Fruit fly (Drosophila melanogaster) whole organism, wandering third instar larva: Measurements from ENCODE around the gene danr.
A peak's percentile ranks its signal among the peaks of the same experiment; 100 is the strongest.

Experiments used
- Abd-B ChIP-seq: fragments of >200 bp; optimal IDR thresholded peaks from 2 replicates; lab custom pipeline; 2017; ENCODE audit warnings: missing biosample characterization, missing genetic modification characterization
- CG32264 ChIP-seq: fragments of 200-800 bp; sonication (Bioruptor generic); optimal IDR thresholded peaks from 2 replicates; lab custom pipeline; 2016; ENCODE audit warnings: missing biosample characterization, missing genetic modification characterization
- CG9705 ChIP-seq: fragments of 200-800 bp; sonication (Bioruptor generic); optimal IDR thresholded peaks from 2 replicates; lab custom pipeline; 2018; ENCODE audit warnings: missing biosample characterization, mild to moderate bottlenecking, missing genetic modification characterization
- CrebA ChIP-seq: fragments of 200-800 bp; sonication (Bioruptor generic); optimal IDR thresholded peaks from 2 replicates; lab custom pipeline; 2016; ENCODE audit warnings: missing biosample characterization, mild to moderate bottlenecking, missing genetic modification characterization, borderline replicate concordance
- Dif ChIP-seq: fragments of 200-275, 200-300 bp; sonication (Bioruptor generic); optimal IDR thresholded peaks from 2 replicates; lab custom pipeline; 2018; ENCODE audit warnings: missing biosample characterization, missing genetic modification characterization; ENCODE audit not compliant: partially characterized antibody
- GATAd ChIP-seq: sonication (Bioruptor generic); optimal IDR thresholded peaks from 2 replicates; lab custom pipeline; 2016; ENCODE audit warnings: missing biosample characterization, missing genetic modification characterization
- Hnf4 ChIP-seq: fragments of 200-800 bp; sonication (Bioruptor generic); optimal IDR thresholded peaks from 2 replicates; lab custom pipeline; 2016; ENCODE audit warnings: missing biosample characterization, mild to moderate bottlenecking, missing genetic modification characterization
- Hr78 ChIP-seq: fragments of >200 bp; optimal IDR thresholded peaks from 2 replicates; lab custom pipeline; 2017; ENCODE audit warnings: missing biosample characterization, missing genetic modification characterization
- Hr83 ChIP-seq: fragments of 200-300 bp; sonication (Bioruptor generic); optimal IDR thresholded peaks from 2 replicates; lab custom pipeline; 2016; ENCODE audit warnings: missing biosample characterization, mild to moderate bottlenecking, missing genetic modification characterization, moderate library complexity; ENCODE audit not compliant: poor library complexity, severe bottlenecking
- Jra ChIP-seq: sonication (Bioruptor generic); optimal IDR thresholded peaks from 2 replicates; lab custom pipeline; 2016; ENCODE audit warnings: missing biosample characterization, missing genetic modification characterization
- Mio ChIP-seq: sonication (Bioruptor generic); optimal IDR thresholded peaks from 2 replicates; lab custom pipeline; 2016; ENCODE audit warnings: missing biosample characterization, missing genetic modification characterization
- Myc ChIP-seq: fragments of >200 bp; optimal IDR thresholded peaks from 2 replicates; lab custom pipeline; 2017
- N ChIP-seq: fragments of >200 bp; optimal IDR thresholded peaks from 2 replicates; lab custom pipeline; 2018; ENCODE audit warnings: missing biosample characterization, missing external identifiers, missing genetic modification characterization
- OdsH ChIP-seq: fragments of 200-800 bp; sonication (Bioruptor generic); optimal IDR thresholded peaks from 2 replicates; lab custom pipeline; 2016; ENCODE audit warnings: missing biosample characterization, mild to moderate bottlenecking, missing genetic modification characterization
- Rel ChIP-seq, 2 experiments: fragments of 200-800 bp; sonication (Bioruptor generic) in 1 of 2; optimal IDR thresholded peaks; 2 replicates in 1 of 2; 3 replicates in 1 of 2; lab custom pipeline; 2016 to 2019; ENCODE audit warnings: mild to moderate bottlenecking in 2 of 2, missing biosample characterization in 2 of 2, missing genetic modification characterization in 2 of 2, moderate library complexity in 1 of 2
- Sp1 ChIP-seq: fragments of 200-800 bp; sonication (Bioruptor generic); optimal IDR thresholded peaks from 3 replicates; lab custom pipeline; 2019; ENCODE audit warnings: missing biosample characterization, mild to moderate bottlenecking, missing genetic modification characterization, moderate library complexity
- Vsx2 ChIP-seq: fragments of 200-300, 225-300 bp; sonication (Bioruptor generic); optimal IDR thresholded peaks from 2 replicates; lab custom pipeline; 2018; ENCODE audit warnings: missing biosample characterization, missing genetic modification characterization; ENCODE audit not compliant: partially characterized antibody
- br ChIP-seq: fragments of 200-800 bp; sonication (Bioruptor generic); optimal IDR thresholded peaks from 2 replicates; lab custom pipeline; 2016; ENCODE audit warnings: missing biosample characterization, missing genetic modification characterization
- dl ChIP-seq, 2 experiments: fragments of 175-275, 200-275 bp in 1 of 2; fragments of 200-275 bp in 1 of 2; sonication (Bioruptor generic); optimal IDR thresholded peaks; lab custom pipeline; 2018; ENCODE audit warnings: mild to moderate bottlenecking in 2 of 2, missing biosample characterization in 2 of 2, missing genetic modification characterization in 2 of 2, moderate library complexity in 2 of 2; ENCODE audit not compliant: partially characterized antibody in 2 of 2, insufficient read depth in 1 of 2
- dmrt93B ChIP-seq: fragments of 200-800 bp; sonication (Bioruptor generic); optimal IDR thresholded peaks from 2 replicates; lab custom pipeline; 2018; ENCODE audit warnings: missing biosample characterization, mild to moderate bottlenecking, missing genetic modification characterization
- dsf ChIP-seq: sonication (Bioruptor generic); optimal IDR thresholded peaks from 2 replicates; lab custom pipeline; 2016; ENCODE audit warnings: missing biosample characterization, missing genetic modification characterization, borderline replicate concordance
- ey ChIP-seq: fragments of 200-800 bp; sonication (Bioruptor generic); optimal IDR thresholded peaks from 2 replicates; lab custom pipeline; 2016; ENCODE audit warnings: missing biosample characterization, missing genetic modification characterization
- fru ChIP-seq: fragments of 200-800 bp; sonication (Bioruptor generic); optimal IDR thresholded peaks from 3 replicates; lab custom pipeline; 2016; ENCODE audit warnings: missing biosample characterization, mild to moderate bottlenecking, missing genetic modification characterization
- h ChIP-seq: fragments of 200-800 bp; sonication (Bioruptor generic); optimal IDR thresholded peaks from 3 replicates; lab custom pipeline; 2016; ENCODE audit warnings: missing biosample characterization, mild to moderate bottlenecking, missing genetic modification characterization
- jim ChIP-seq: fragments of 175-275, 200-325 bp; sonication (Bioruptor generic); optimal IDR thresholded peaks from 2 replicates; lab custom pipeline; 2016; ENCODE audit warnings: missing biosample characterization, mild to moderate bottlenecking, missing genetic modification characterization
- pan ChIP-seq: fragments of >200 bp; optimal IDR thresholded peaks from 2 replicates; lab custom pipeline; 2017
- psq ChIP-seq: fragments of 200-800 bp; sonication (Bioruptor generic); optimal IDR thresholded peaks from 3 replicates; lab custom pipeline; 2017; ENCODE audit warnings: missing biosample characterization, mild to moderate bottlenecking, missing genetic modification characterization, moderate library complexity
- sv ChIP-seq: fragments of 200-800 bp; sonication (Bioruptor generic); optimal IDR thresholded peaks from 3 replicates; lab custom pipeline; 2016; ENCODE audit warnings: missing biosample characterization, missing genetic modification characterization
- tai ChIP-seq: sonication (Bioruptor generic); optimal IDR thresholded peaks from 2 replicates; lab custom pipeline; 2016; ENCODE audit warnings: missing biosample characterization, missing genetic modification characterization
- usp ChIP-seq: fragments of >200 bp; optimal IDR thresholded peaks from 2 replicates; lab custom pipeline; 2017; ENCODE audit warnings: missing biosample characterization, missing genetic modification characterization
- woc ChIP-seq: sonication (Bioruptor generic); optimal IDR thresholded peaks from 2 replicates; lab custom pipeline; 2016; ENCODE audit warnings: missing biosample characterization, mild to moderate bottlenecking, missing genetic modification characterization

The danr gene

DNA sequence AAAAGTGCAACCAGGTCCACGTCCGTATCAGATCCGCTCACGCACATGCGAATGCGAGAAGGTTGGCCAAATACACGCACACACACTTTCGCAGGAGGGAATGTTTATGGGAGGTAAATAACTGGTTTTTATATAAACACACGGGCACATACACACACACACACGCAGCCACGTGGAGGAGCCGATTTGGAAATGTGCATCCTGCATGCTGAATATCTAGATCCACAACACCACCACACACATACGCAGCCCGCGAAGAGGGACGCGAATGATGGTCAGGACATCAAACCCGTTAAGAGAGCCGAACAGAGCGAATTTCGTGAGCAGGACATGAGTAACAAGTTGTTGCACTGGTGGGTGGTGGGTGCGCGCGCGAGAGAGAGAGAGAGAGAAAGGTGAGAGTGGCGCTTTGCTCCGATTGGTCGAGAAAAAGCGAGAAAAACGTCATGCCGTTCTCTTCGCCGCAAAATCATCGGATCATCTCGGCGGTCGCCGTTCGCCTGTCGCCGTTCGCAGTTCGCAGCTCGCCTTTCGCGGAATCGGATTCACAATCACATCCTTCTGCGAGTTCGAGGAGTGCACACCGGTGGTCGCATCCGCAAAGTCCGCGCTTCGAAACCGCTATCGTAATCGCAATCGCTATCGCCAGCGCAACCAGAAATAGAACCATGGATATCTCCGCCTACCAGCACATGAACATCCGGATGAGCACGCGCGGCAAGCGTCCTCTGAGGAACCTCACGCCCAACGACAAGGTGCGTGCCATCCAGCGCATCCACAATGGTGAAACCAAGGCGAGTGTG is at the start of gene danr:
danr (plus strand) TSS at position 508 of the 803 bp plus-strand sequence.
- TF ChIP-seq CrebA (GFP tag; lab: Kevin White, UChicago) (no peak), N (GFP tag; lab: Kevin White, UChicago) (peak; percentile 48), dl (GFP tag; optimal IDR thresholded peaks at IDR 0.05; lab: Kevin White, UChicago; ENCODE audit: insufficient read depth in 1 of 2, partially characterized antibody in 2 of 2) (peak; percentile 37 to 73), Dif (GFP tag; lab: Kevin White, UChicago) (peak; percentile 68), tai (GFP tag; lab: Kevin White, UChicago) (no peak)
- TF ChIP-seq, all 38 proteins: peak for 3

DNA sequence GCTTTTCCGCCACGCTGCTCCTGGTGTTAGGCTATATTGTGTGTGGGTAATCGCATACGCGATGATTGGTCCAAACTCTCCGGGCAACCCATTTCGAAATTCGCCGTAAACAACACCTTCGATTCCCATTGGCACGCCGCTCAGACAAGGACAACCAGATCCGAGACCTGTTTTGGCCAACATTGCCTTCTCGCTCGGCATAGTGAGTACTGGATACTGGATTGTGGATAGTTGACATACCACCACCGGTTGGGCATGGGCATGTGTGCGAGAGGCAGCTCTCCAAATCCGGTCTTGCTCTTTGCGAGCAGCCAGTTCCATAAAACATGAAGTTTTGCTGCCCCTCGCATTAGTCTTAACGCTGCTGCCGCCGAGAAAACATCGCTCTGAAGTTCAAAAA is 43.2 kb upstream of the danr start, which contains the start of gene fd96Cb:
fd96Cb (plus strand) TSS at position 374 of the 400 bp plus-strand sequence.
- no peak for TF ChIP-seq dsf (GFP tag; lab: Kevin White, UChicago)
- peak; percentile 96 for TF ChIP-seq Vsx2
- no peak for TF ChIP-seq jim
- TF ChIP-seq Mio = no peak
- no peak for TF ChIP-seq pan (lab: Kevin White, UChicago)
- no peak for TF ChIP-seq dmrt93B (GFP tag; lab: Kevin White, UChicago)
- no peak for TF ChIP-seq Hr78 (GFP tag; lab: Kevin White, UChicago)
- no peak for TF ChIP-seq CG32264 (GFP tag; lab: Kevin White, UChicago)
- TF ChIP-seq sv (GFP tag; lab: Kevin White, UChicago) = no peak
- no peak for TF ChIP-seq Sp1 (GFP tag; lab: Kevin White, UChicago)
- TF ChIP-seq h (GFP tag; lab: Kevin White, UChicago) = no peak
- TF ChIP-seq Rel (GFP tag; optimal IDR thresholded peaks at IDR 0.05; lab: Kevin White, UChicago) = no peak
- TF ChIP-seq Rel (tag; optimal IDR thresholded peaks at IDR 0.05; lab: Kevin White, UChicago) = peak; percentile 16
- no peak for TF ChIP-seq ey
- no peak for TF ChIP-seq fru (GFP tag; lab: Kevin White, UChicago)
- TF ChIP-seq CG9705 (GFP tag; lab: Kevin White, UChicago) = no peak
- no peak for TF ChIP-seq OdsH (GFP tag; lab: Kevin White, UChicago)
- TF ChIP-seq Dif (GFP tag; lab: Kevin White, UChicago) = peak; percentile 94
- TF ChIP-seq psq (GFP tag; lab: Kevin White, UChicago) = no peak
- peak; percentile 30 to 74 for TF ChIP-seq dl (GFP tag; optimal IDR thresholded peaks at IDR 0.05; lab: Kevin White, UChicago; ENCODE audit: insufficient read depth in 1 of 2, partially characterized antibody in 2 of 2)

DNA sequence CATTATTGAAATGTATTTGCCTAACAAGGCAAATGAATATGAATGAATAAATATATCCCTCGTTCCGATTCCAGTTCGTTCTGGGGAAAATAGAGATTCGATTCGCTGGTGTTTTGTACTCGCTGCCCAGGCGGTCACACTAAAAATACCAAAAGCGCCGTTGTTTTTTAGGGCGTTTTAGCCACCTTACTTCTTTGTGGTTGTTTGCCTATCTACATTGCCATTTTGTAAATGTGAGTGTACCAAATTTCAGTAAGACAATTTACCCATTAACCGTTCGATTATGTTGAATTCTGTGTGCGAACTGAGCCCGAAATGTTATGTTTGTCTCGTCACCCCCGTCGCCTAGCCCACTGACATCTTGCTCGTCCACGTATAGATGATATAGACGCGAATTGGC is 40.4 kb upstream of the danr start, which contains the start of the genes CG33095 and CG33096:
CG33095 (plus strand) TSS at position 187 of the 400 bp plus-strand sequence.
CG33096 (plus strand) TSS at position 187 of the 400 bp plus-strand sequence.
- TF ChIP-seq woc (GFP tag; lab: Kevin White, UChicago) (peak; percentile 62), tai (GFP tag; lab: Kevin White, UChicago) (no peak), Myc (lab: Kevin White, UChicago) (no peak), CG9705 (GFP tag; lab: Kevin White, UChicago) (no peak), Hr83 (GFP tag; lab: Kevin White, UChicago) (no peak), N (GFP tag; lab: Kevin White, UChicago) (no peak), GATAd (GFP tag; lab: Kevin White, UChicago) (no peak), ey (no peak), dmrt93B (GFP tag; lab: Kevin White, UChicago) (no peak), jim (no peak), Hnf4 (no peak), Vsx2 (no peak), Jra (GFP tag; lab: Kevin White, UChicago) (no peak), usp (GFP tag; lab: Kevin White, UChicago) (no peak), Dif (GFP tag; lab: Kevin White, UChicago) (peak; percentile 19), dl (GFP tag; optimal IDR thresholded peaks at IDR 0.05; lab: Kevin White, UChicago; ENCODE audit: insufficient read depth in 1 of 2, partially characterized antibody in 2 of 2) (no peak), br (GFP tag; lab: Kevin White, UChicago) (no peak)

DNA sequence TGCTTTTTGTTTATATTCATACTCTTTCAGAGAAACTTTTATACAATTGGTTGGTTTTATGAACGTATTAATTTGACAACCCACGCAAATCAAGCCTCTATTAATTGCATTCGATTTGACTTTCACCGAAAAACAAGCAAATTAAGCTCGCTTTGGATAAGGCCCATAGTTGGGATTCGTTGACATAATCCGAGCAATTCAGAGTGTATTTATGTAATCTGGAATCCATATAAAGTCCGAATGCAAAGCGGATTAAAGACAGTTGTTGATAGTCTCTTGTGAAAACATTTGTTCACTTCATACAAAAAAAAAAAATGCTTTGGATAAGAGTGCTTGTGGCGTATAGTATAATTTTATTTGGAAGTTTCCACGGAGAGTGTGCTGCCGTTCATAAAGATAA is 35.6 kb upstream of the danr start, which contains the start of gene CG45095:
CG45095 (plus strand) TSS at position 301 of the 400 bp plus-strand sequence.
- TF ChIP-seq Abd-B (GFP tag; lab: Kevin White, UChicago) (no peak), woc (GFP tag; lab: Kevin White, UChicago) (no peak), CG32264 (GFP tag; lab: Kevin White, UChicago) (no peak), dmrt93B (GFP tag; lab: Kevin White, UChicago) (no peak), OdsH (GFP tag; lab: Kevin White, UChicago) (no peak)
